Worm (Caenorhabditis elegans) whole organism, L2 larva: ENCODE data around the gene Y17G7B.17.

Source experiments
- C34F6.9 ChIP-seq: fragments of 150-350 bp; optimal IDR thresholded peaks from 2 replicates; lab custom pipeline; 2014; ENCODE audit warnings: missing biosample characterization, missing genetic modification characterization
- F13H6.1 ChIP-seq: sonication (generic microtip); optimal IDR thresholded peaks from 2 replicates; lab custom pipeline; 2016; ENCODE audit warnings: missing genetic modification characterization, missing compliant biosample characterization
- R02D3.7 ChIP-seq: fragments of 150-350 bp; optimal IDR thresholded peaks from 2 replicates; lab custom pipeline; 2014; ENCODE audit warnings: missing biosample characterization, missing genetic modification characterization
- Y55F3AM.14 ChIP-seq: fragments of 200-800 bp; sonication (Bioruptor generic); optimal IDR thresholded peaks from 2 replicates; lab custom pipeline; 2018; ENCODE audit warnings: mild to moderate bottlenecking, missing genetic modification characterization, missing compliant biosample characterization
- ZK546.5 ChIP-seq: sonication (generic microtip); optimal IDR thresholded peaks from 2 replicates; lab custom pipeline; 2017; ENCODE audit warnings: missing biosample characterization, missing genetic modification characterization
- alr-1 ChIP-seq: fragments of 150-350 bp; optimal IDR thresholded peaks from 2 replicates; lab custom pipeline; 2014; ENCODE audit warnings: missing biosample characterization, missing genetic modification characterization
- aly-2 ChIP-seq: fragments of 150-350 bp; optimal IDR thresholded peaks from 2 replicates; lab custom pipeline; 2014; ENCODE audit warnings: missing biosample characterization, missing genetic modification characterization
- ama-1 ChIP-seq: fragments of 150-350 bp; optimal IDR thresholded peaks from 2 replicates; lab custom pipeline; 2018; ENCODE audit warnings: inconsistent platforms
- blmp-1 ChIP-seq: sonication (generic microtip); optimal IDR thresholded peaks from 2 replicates; lab custom pipeline; 2017; ENCODE audit warnings: missing genetic modification characterization, mild to moderate bottlenecking, missing compliant biosample characterization, antibody characterized with exemption, moderate library complexity; ENCODE audit not compliant: insufficient read depth
- ceh-16 ChIP-seq: fragments of 150-350 bp; optimal IDR thresholded peaks from 2 replicates; lab custom pipeline; 2014; ENCODE audit warnings: missing biosample characterization, missing genetic modification characterization
- ceh-82 ChIP-seq: fragments of 150-350 bp; optimal IDR thresholded peaks from 2 replicates; lab custom pipeline; 2014; ENCODE audit warnings: missing biosample characterization, missing genetic modification characterization
- crh-2 ChIP-seq: sonication (generic microtip); optimal IDR thresholded peaks from 2 replicates; lab custom pipeline; 2017; ENCODE audit warnings: missing biosample characterization, missing genetic modification characterization
- elt-1 ChIP-seq: fragments of 150-350 bp; optimal IDR thresholded peaks from 2 replicates; lab custom pipeline; 2014; ENCODE audit warnings: missing biosample characterization, missing genetic modification characterization
- elt-3 ChIP-seq: sonication (generic microtip); optimal IDR thresholded peaks from 2 replicates; lab custom pipeline; 2017; ENCODE audit warnings: missing biosample characterization, missing genetic modification characterization
- fos-1 ChIP-seq: fragments of 150-350 bp; optimal IDR thresholded peaks from 2 replicates; lab custom pipeline; 2014; ENCODE audit warnings: missing biosample characterization, missing genetic modification characterization
- gmeb-1 ChIP-seq: fragments of 150-350 bp; optimal IDR thresholded peaks from 2 replicates; lab custom pipeline; 2014; ENCODE audit warnings: missing biosample characterization, missing genetic modification characterization
- lin-11 ChIP-seq: fragments of 150-350 bp; sonication (generic microtip); optimal IDR thresholded peaks from 2 replicates; lab custom pipeline; 2014; ENCODE audit warnings: missing biosample characterization, missing genetic modification characterization, inconsistent platforms, mixed read lengths
- lin-13 ChIP-seq: fragments of 150-350 bp; optimal IDR thresholded peaks from 2 replicates; lab custom pipeline; 2014; ENCODE audit warnings: missing biosample characterization, missing genetic modification reagents, missing genetic modification characterization
- mab-5 ChIP-seq: fragments of 150-350 bp; optimal IDR thresholded peaks from 2 replicates; lab custom pipeline; 2014; ENCODE audit warnings: missing biosample characterization, missing genetic modification characterization
- mdl-1 ChIP-seq, 2 experiments: fragments of 150-350 bp in 1 of 2; sonication (generic microtip) in 1 of 2; optimal IDR thresholded peaks; 2 replicates each; lab custom pipeline; 2017; ENCODE audit warnings: missing biosample characterization in 2 of 2, missing genetic modification characterization in 2 of 2
- nhr-10 ChIP-seq: sonication (generic microtip); optimal IDR thresholded peaks from 2 replicates; lab custom pipeline; 2017; ENCODE audit warnings: missing biosample characterization, missing genetic modification characterization
- nhr-11 ChIP-seq: fragments of 150-350 bp; optimal IDR thresholded peaks from 2 replicates; lab custom pipeline; 2014; ENCODE audit warnings: missing biosample characterization, missing genetic modification characterization
- nhr-12 ChIP-seq: fragments of 150-350 bp; optimal IDR thresholded peaks from 2 replicates; lab custom pipeline; 2014; ENCODE audit warnings: missing biosample characterization, missing genetic modification characterization
- nhr-129 ChIP-seq: fragments of 150-350 bp; optimal IDR thresholded peaks from 2 replicates; lab custom pipeline; 2014; ENCODE audit warnings: missing biosample characterization, missing genetic modification characterization
- nhr-21 ChIP-seq: fragments of 150-350 bp; optimal IDR thresholded peaks from 2 replicates; lab custom pipeline; 2014; ENCODE audit warnings: missing biosample characterization, missing genetic modification characterization
- nhr-23 ChIP-seq: fragments of 150-350 bp; optimal IDR thresholded peaks from 2 replicates; lab custom pipeline; 2014; ENCODE audit warnings: missing biosample characterization, missing genetic modification reagents, missing genetic modification characterization
- nhr-237 ChIP-seq: fragments of 150-350 bp; optimal IDR thresholded peaks from 2 replicates; lab custom pipeline; 2014; ENCODE audit warnings: missing biosample characterization, missing genetic modification characterization
- nhr-25 ChIP-seq: fragments of 150-350 bp; sonication (generic microtip); optimal IDR thresholded peaks from 3 replicates; lab custom pipeline; 2014; ENCODE audit warnings: missing biosample characterization, missing genetic modification characterization
- nhr-6 ChIP-seq: fragments of 150-350 bp; optimal IDR thresholded peaks from 2 replicates; lab custom pipeline; 2014; ENCODE audit warnings: missing biosample characterization, missing genetic modification characterization
- nhr-77 ChIP-seq: fragments of 150-350 bp; optimal IDR thresholded peaks from 2 replicates; lab custom pipeline; 2014; ENCODE audit warnings: missing biosample characterization, missing genetic modification characterization
- peb-1 ChIP-seq: fragments of 150-350 bp; optimal IDR thresholded peaks from 2 replicates; lab custom pipeline; 2014; ENCODE audit warnings: missing biosample characterization, missing genetic modification characterization
- sem-4 ChIP-seq: fragments of 150-350 bp; optimal IDR thresholded peaks from 2 replicates; lab custom pipeline; 2014; ENCODE audit warnings: missing biosample characterization, missing genetic modification reagents, missing genetic modification characterization
- skn-1 ChIP-seq: sonication (generic microtip); optimal IDR thresholded peaks from 2 replicates; lab custom pipeline; 2017; ENCODE audit warnings: missing biosample characterization, missing genetic modification characterization
- sma-3 ChIP-seq: sonication (generic microtip); optimal IDR thresholded peaks from 2 replicates; lab custom pipeline; 2016; ENCODE audit warnings: missing genetic modification reagents, missing genetic modification characterization, missing compliant biosample characterization
- sma-9 ChIP-seq, 2 experiments: fragments of 150-350 bp in 1 of 2; sonication (generic microtip) in 1 of 2; optimal IDR thresholded peaks; 2 replicates each; lab custom pipeline; 2014 to 2016; ENCODE audit warnings: missing genetic modification characterization in 2 of 2, mild to moderate bottlenecking in 1 of 2, missing biosample characterization in 1 of 2, missing compliant biosample characterization in 1 of 2, missing genetic modification reagents in 1 of 2, moderate library complexity in 1 of 2
- snpc-4 ChIP-seq: fragments of 150-350 bp; optimal IDR thresholded peaks from 2 replicates; lab custom pipeline; 2014; ENCODE audit warnings: missing biosample characterization, missing genetic modification characterization
- unc-39 ChIP-seq: fragments of 150-350 bp; optimal IDR thresholded peaks from 2 replicates; lab custom pipeline; 2014; ENCODE audit warnings: missing biosample characterization, missing genetic modification characterization
- zag-1 ChIP-seq: fragments of 150-350 bp; optimal IDR thresholded peaks from 2 replicates; lab custom pipeline; 2014; ENCODE audit warnings: missing biosample characterization, missing genetic modification characterization
- ztf-1 ChIP-seq: fragments of 200-800 bp; sonication (Bioruptor generic); conservative IDR thresholded peaks from 2 replicates; pipeline ENCODE4 v1.3.6; 2022; ENCODE audit warnings: missing genetic modification characterization, missing compliant biosample characterization
- ztf-11 ChIP-seq: sonication (generic microtip); optimal IDR thresholded peaks from 2 replicates; lab custom pipeline; 2017; ENCODE audit warnings: missing biosample characterization, missing genetic modification characterization
- ztf-4 ChIP-seq: fragments of 150-350 bp; optimal IDR thresholded peaks from 2 replicates; lab custom pipeline; 2014; ENCODE audit warnings: missing biosample characterization, missing genetic modification characterization

Gene Y17G7B.17

ce11 chrII:12055408-12056140 is 44.2 kb downstream of the Y17G7B.17 start:
- TF ChIP-seq lin-13 (GFP tag; lab: Kevin White, UChicago): peak; percentile 5
- TF ChIP-seq unc-39: no peak

DNA sequence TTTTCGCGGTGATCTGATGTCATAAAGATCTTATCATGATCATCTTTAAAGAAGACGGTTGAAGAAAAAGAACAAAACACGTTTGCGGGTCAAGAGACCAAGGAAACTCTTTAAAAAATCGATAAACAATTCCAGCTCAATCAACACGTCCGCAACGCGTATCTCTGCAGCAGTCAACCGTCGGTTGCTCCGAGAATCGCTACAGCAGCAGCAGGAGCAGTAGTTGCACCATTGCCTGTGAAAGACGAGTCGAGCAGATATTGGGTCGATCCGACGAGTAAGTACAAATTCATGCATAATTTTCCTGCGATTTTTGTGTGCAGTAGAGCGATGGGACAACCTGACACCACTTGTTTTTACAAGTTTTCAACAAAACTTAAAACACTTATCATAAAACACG is 45.2 kb downstream of the Y17G7B.17 start:
- peak; percentile 50 for TF ChIP-seq ama-1 (lab: Kevin White, UChicago)
- TF ChIP-seq nhr-237 (tag; lab: Kevin White, UChicago): no peak
- peak; percentile 14 for TF ChIP-seq nhr-25
- no peak for TF ChIP-seq elt-3 (tag; lab: Kevin White, UChicago)
- TF ChIP-seq, all 48 proteins: peak for 2

DNA sequence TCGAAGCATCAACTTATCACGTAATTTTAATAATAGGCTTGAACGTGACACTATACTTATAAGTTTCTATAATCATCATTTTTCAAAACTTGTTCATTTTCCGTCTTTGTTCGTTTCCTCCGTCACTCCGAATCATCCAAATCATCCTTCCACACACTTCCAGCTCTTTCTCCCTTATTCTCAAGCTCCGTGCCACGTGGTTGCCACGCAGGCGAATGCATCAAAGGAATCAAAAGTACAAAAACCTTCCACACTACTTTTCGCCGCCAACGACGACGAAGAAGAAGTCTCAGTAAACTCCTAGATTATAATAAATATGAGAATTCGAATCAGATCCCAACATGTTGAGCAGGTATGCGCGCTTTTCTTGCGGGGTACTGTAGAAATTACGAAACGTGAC is 45.6 kb downstream of the Y17G7B.17 start:
- TF ChIP-seq ama-1 (lab: Kevin White, UChicago): peak; percentile 76
- TF ChIP-seq blmp-1 (tag; lab: Kevin White, UChicago): no peak

ce11 chrII:12053486-12053885 is 46.3 kb downstream of the Y17G7B.17 start:
- TF ChIP-seq zag-1 (tag; lab: Kevin White, UChicago) (no peak), C34F6.9 (tag; lab: Kevin White, UChicago) (no peak), nhr-21 (tag; lab: Kevin White, UChicago) (peak; percentile 70), sma-3 (GFP tag; lab: Kevin White, UChicago) (peak; percentile 8), mdl-1 (tag; optimal IDR thresholded peaks at IDR 0.05; lab: Kevin White, UChicago) (peak in 1 of 2 experiments; percentile 12), ztf-11 (tag; lab: Kevin White, UChicago) (no peak), nhr-12 (tag; lab: Kevin White, UChicago) (no peak), snpc-4 (tag; lab: Kevin White, UChicago) (no peak), fos-1 (tag; lab: Kevin White, UChicago) (no peak), nhr-237 (tag; lab: Kevin White, UChicago) (no peak), aly-2 (tag; lab: Kevin White, UChicago) (no peak), sma-9 (GFP tag; optimal IDR thresholded peaks at IDR 0.05; lab: Kevin White, UChicago) (peak; percentile 8), sma-9 (tag; optimal IDR thresholded peaks at IDR 0.05; lab: Kevin White, UChicago) (no peak), gmeb-1 (no peak), ama-1 (lab: Kevin White, UChicago) (peak; percentile 45), nhr-129 (tag; lab: Kevin White, UChicago) (peak; percentile 49), lin-13 (GFP tag; lab: Kevin White, UChicago) (no peak), peb-1 (no peak), nhr-25 (peak; percentile 15), nhr-10 (tag; lab: Kevin White, UChicago) (no peak)
- TF ChIP-seq, all 48 proteins: peak for 7

- no peak for TF ChIP-seq ceh-82 (tag; lab: Kevin White, UChicago)
- no peak for TF ChIP-seq crh-2 (tag; lab: Kevin White, UChicago)
- no peak for TF ChIP-seq nhr-77
- no peak for TF ChIP-seq nhr-11 (tag; lab: Kevin White, UChicago)
- TF ChIP-seq ztf-11 (tag; lab: Kevin White, UChicago): no peak
- TF ChIP-seq blmp-1 (tag; lab: Kevin White, UChicago): peak; percentile 30
- TF ChIP-seq lin-13 (GFP tag; lab: Kevin White, UChicago): no peak
- TF ChIP-seq Y55F3AM.14 (GFP tag; lab: Kevin White, UChicago): no peak
- no peak for TF ChIP-seq elt-1 (tag; lab: Kevin White, UChicago)
- TF ChIP-seq nhr-237 (tag; lab: Kevin White, UChicago): no peak
- no peak for TF ChIP-seq R02D3.7 (tag; lab: Kevin White, UChicago)
- TF ChIP-seq fos-1 (tag; lab: Kevin White, UChicago): no peak
- TF ChIP-seq ceh-16 (tag; lab: Kevin White, UChicago): no peak
- TF ChIP-seq ZK546.5 (tag; lab: Kevin White, UChicago): no peak
- no peak for TF ChIP-seq mdl-1 (tag; optimal IDR thresholded peaks at IDR 0.05; lab: Kevin White, UChicago)
- peak; percentile 70 for TF ChIP-seq nhr-21 (tag; lab: Kevin White, UChicago)
- no peak for TF ChIP-seq nhr-12 (tag; lab: Kevin White, UChicago)
- peak; percentile 21 for TF ChIP-seq sma-3 (GFP tag; lab: Kevin White, UChicago)
- no peak for TF ChIP-seq snpc-4 (tag; lab: Kevin White, UChicago)
- no peak for TF ChIP-seq nhr-23
- TF ChIP-seq F13H6.1: no peak
- TF ChIP-seq C34F6.9 (tag; lab: Kevin White, UChicago): no peak
- no peak for TF ChIP-seq alr-1 (tag; lab: Kevin White, UChicago)
- TF ChIP-seq ztf-1 (GFP tag; lab: Robert Waterston, UW): no peak
- TF ChIP-seq mab-5: no peak
- no peak for TF ChIP-seq skn-1
- peak; percentile 19 for TF ChIP-seq ztf-4 (tag; lab: Kevin White, UChicago)
- peak; percentile 21 for TF ChIP-seq nhr-129 (tag; lab: Kevin White, UChicago)
- TF ChIP-seq unc-39: no peak
- no peak for TF ChIP-seq sem-4
- no peak for TF ChIP-seq peb-1
- TF ChIP-seq lin-11 (tag; lab: Kevin White, UChicago): no peak
- TF ChIP-seq nhr-6 (tag; lab: Kevin White, UChicago): no peak
- no peak for TF ChIP-seq elt-3 (tag; lab: Kevin White, UChicago)
- TF ChIP-seq gmeb-1: no peak
- TF ChIP-seq nhr-10 (tag; lab: Kevin White, UChicago): no peak
- no peak for TF ChIP-seq zag-1 (tag; lab: Kevin White, UChicago)
- peak; percentile 44 for TF ChIP-seq ama-1 (lab: Kevin White, UChicago)
These were observed 46.9 kb downstream of the Y17G7B.17 start for ce11 chrII:12052924-12053323.
